Worm (Caenorhabditis elegans): ENCODE results near the gene prp-40.

Gene prp-40

ce11 chrIII:9504347-9504746 lies 17.5 kb upstream of the prp-40 start (continued):
- TF ChIP-seq lin-35 (GFP tag; optimal IDR thresholded peaks at IDR 0.05), result no peak
- no peak for TF ChIP-seq rcor-1 (GFP tag; IDR thresholded peaks at IDR 0.05)
- no peak for TF ChIP-seq nfya-2 (GFP tag; IDR thresholded peaks at IDR 0.05)
- no peak for TF ChIP-seq sea-2 (GFP tag; IDR thresholded peaks at IDR 0.05)
- no peak for TF ChIP-seq die-1 (tag; optimal IDR thresholded peaks at IDR 0.05)
- TF ChIP-seq T26A5.8 (tag; optimal IDR thresholded peaks at IDR 0.05), result no peak
- TF ChIP-seq ztf-25 (GFP tag; IDR thresholded peaks at IDR 0.05), result no peak
- TF ChIP-seq C17E4.6 (GFP tag; IDR thresholded peaks at IDR 0.05), result peak; percentile 29; the same call in 1 of the 2 replicates
- no peak for TF ChIP-seq F57A8.1 (GFP tag; optimal IDR thresholded peaks at IDR 0.05)
- no peak for TF ChIP-seq hlh-12 (tag; optimal IDR thresholded peaks at IDR 0.05)
- TF ChIP-seq dox-1 (GFP tag; IDR thresholded peaks at IDR 0.05), result no peak; the same call in 1 of the 2 replicates
- TF ChIP-seq atf-7 (tag; optimal IDR thresholded peaks at IDR 0.05), result no peak
- TF ChIP-seq B0035.1 (tag; optimal IDR thresholded peaks at IDR 0.05), result no peak
- TF ChIP-seq zfh-2 (GFP tag; conservative IDR thresholded peaks at IDR 0.05), result no peak
- TF ChIP-seq egl-44 (GFP tag; IDR thresholded peaks at IDR 0.05), result no peak
- no peak for TF ChIP-seq F55B11.4 (tag; optimal IDR thresholded peaks at IDR 0.05; ENCODE audit: borderline replicate concordance, insufficient read depth)
- no peak for TF ChIP-seq F22D6.2 (tag; optimal IDR thresholded peaks at IDR 0.05)
- no peak for TF ChIP-seq ceh-27 (GFP tag; optimal IDR thresholded peaks at IDR 0.05)
- TF ChIP-seq egl-18 (GFP tag; IDR thresholded peaks at IDR 0.05), result no peak
- TF ChIP-seq nhr-179 (tag; optimal IDR thresholded peaks at IDR 0.05), result no peak
- TF ChIP-seq aptf-2 (GFP tag; conservative IDR thresholded peaks at IDR 0.05), result no peak
- TF ChIP-seq lin-26 (GFP tag; IDR thresholded peaks at IDR 0.05), result 0 out of 2 replicates have a peak, but pooled peaks have one; percentile 50
- no peak for TF ChIP-seq ztf-3 (GFP tag; optimal IDR thresholded peaks at IDR 0.05)
- TF ChIP-seq F37B4.10 (GFP tag; IDR thresholded peaks at IDR 0.05), result no peak
- TF ChIP-seq ceh-100 (GFP tag; IDR thresholded peaks at IDR 0.05), result peak; percentile 79
- TF ChIP-seq Y53F4B.3 (GFP tag; IDR thresholded peaks at IDR 0.05), result no peak
- TF ChIP-seq Y95B8A.8 (GFP tag; IDR thresholded peaks at IDR 0.05), result no peak
- TF ChIP-seq nhr-27 (tag; optimal IDR thresholded peaks at IDR 0.05), result no peak
- TF ChIP-seq bed-2 (GFP tag; IDR thresholded peaks at IDR 0.05), result no peak
- no peak for TF ChIP-seq ccch-3 (GFP tag; optimal IDR thresholded peaks at IDR 0.05)
- no peak for TF ChIP-seq akir-1 (GFP tag; optimal IDR thresholded peaks at IDR 0.05)
- TF ChIP-seq mes-4 (tag; optimal IDR thresholded peaks at IDR 0.05), result no peak
- TF ChIP-seq xnd-1 (tag; optimal IDR thresholded peaks at IDR 0.05), result peak; percentile 89
- TF ChIP-seq zim-3 (tag; optimal IDR thresholded peaks at IDR 0.05), result no peak
- TF ChIP-seq dpl-1 (GFP tag; optimal IDR thresholded peaks at IDR 0.05), result peak; percentile 50
- peak; percentile 89 for TF ChIP-seq D2030.7 (GFP tag; IDR thresholded peaks at IDR 0.05)
- TF ChIP-seq fkh-3 (tag; optimal IDR thresholded peaks at IDR 0.05), result no peak
- peak; percentile 24 for TF ChIP-seq unc-130 (GFP tag; optimal IDR thresholded peaks at IDR 0.05)
- TF ChIP-seq tbp1 (GFP tag; optimal IDR thresholded peaks at IDR 0.05), result no peak
- TF ChIP-seq F39B2.1 (GFP tag; IDR thresholded peaks at IDR 0.05), result no peak
- no peak for TF ChIP-seq tlf-1 (GFP tag; optimal IDR thresholded peaks at IDR 0.05)
- TF ChIP-seq attf-6 (GFP tag; IDR thresholded peaks at IDR 0.05), result no peak
- peak; percentile 95 for TF ChIP-seq madf-6 (GFP tag; IDR thresholded peaks at IDR 0.05)
- no peak for TF ChIP-seq him-1 (tag; optimal IDR thresholded peaks at IDR 0.05)
- TF ChIP-seq nfya-1 (tag; optimal IDR thresholded peaks at IDR 0.05; ENCODE audit: borderline replicate concordance, insufficient read depth), result no peak
- no peak for TF ChIP-seq ZK185.1 (tag; optimal IDR thresholded peaks at IDR 0.05; ENCODE audit: poor library complexity, severe bottlenecking)
- TF ChIP-seq lir-1 (GFP tag; conservative IDR thresholded peaks at IDR 0.05), result no peak
- TF ChIP-seq F52B5.7 (tag; optimal IDR thresholded peaks at IDR 0.05), result no peak
- no peak for TF ChIP-seq somi-1 (GFP tag; optimal IDR thresholded peaks at IDR 0.05)
- TF ChIP-seq pha-4 (tag; optimal IDR thresholded peaks at IDR 0.05), result no peak

Data from whole organism, young adult.